Fruit fly (Drosophila melanogaster) whole organism, prepupa: Measurements from ENCODE around the gene CG1824.

Experiments used
- CG10669 ChIP-seq: fragments of 200-800 bp; sonication (Bioruptor generic); optimal IDR thresholded peaks from 3 replicates; lab custom pipeline; 2018; ENCODE audit warnings: missing biosample characterization, mild to moderate bottlenecking, missing genetic modification characterization, moderate library complexity
- Ets96B ChIP-seq: fragments of 200-800 bp; optimal IDR thresholded peaks from 2 replicates; lab custom pipeline; 2019; ENCODE audit warnings: missing biosample characterization, mild to moderate bottlenecking, missing genetic modification characterization, moderate library complexity
- Lpt ChIP-seq: fragments of 200-800 bp; sonication (Bioruptor generic); optimal IDR thresholded peaks from 3 replicates; lab custom pipeline; 2016; ENCODE audit warnings: missing biosample characterization, missing genetic modification characterization

DNA sequence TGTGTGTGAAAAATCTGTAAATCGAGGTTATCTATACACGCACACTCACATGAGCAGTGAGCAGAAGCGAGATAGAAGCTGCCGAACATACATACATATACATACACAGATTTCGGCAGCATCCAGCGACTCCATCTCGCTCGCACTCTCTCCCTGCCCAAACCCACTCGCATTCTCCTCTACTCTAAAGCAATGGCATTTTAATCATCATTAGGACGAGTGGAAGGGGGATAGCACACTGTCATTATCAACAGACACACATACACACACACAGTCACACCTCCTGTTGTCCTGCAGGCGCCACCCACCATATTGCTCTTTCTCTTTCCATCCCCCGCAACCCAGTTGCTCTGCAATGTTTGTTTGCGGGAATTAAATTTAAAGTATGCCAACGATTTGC lies 38.6 kb upstream of the CG1824 start:
- TF ChIP-seq CG10669 (GFP tag; lab: Kevin White, UChicago) (no peak), Ets96B (tag; lab: Kevin White, UChicago) (no peak), Lpt (GFP tag; lab: Kevin White, UChicago) (no peak)
